Fruit fly (Drosophila melanogaster) whole organism, prepupa: Measurements from ENCODE around the gene spen.

Experiments used
- CG10631 ChIP-seq: fragments of 200-800 bp; sonication (Bioruptor generic); optimal IDR thresholded peaks from 2 replicates; lab custom pipeline; 2016; ENCODE audit warnings: missing biosample characterization, missing genetic modification characterization
- CG10669 ChIP-seq: fragments of 200-800 bp; sonication (Bioruptor generic); optimal IDR thresholded peaks from 3 replicates; lab custom pipeline; 2018; ENCODE audit warnings: missing biosample characterization, mild to moderate bottlenecking, missing genetic modification characterization, moderate library complexity
- CG11294 ChIP-seq: fragments of 200-800 bp; sonication (Bioruptor generic); IDR thresholded peaks from 2 replicates; pipeline ENCODE4 v1.3.6; 2022; ENCODE audit warnings: missing biosample characterization, missing genetic modification characterization
- CG11902 ChIP-seq: fragments of 200-800 bp; sonication (Bioruptor generic); optimal IDR thresholded peaks from 3 replicates; lab custom pipeline; 2016; ENCODE audit warnings: missing biosample characterization, missing genetic modification characterization
- CG16779 ChIP-seq: fragments of 200-800 bp; sonication (Bioruptor generic); optimal IDR thresholded peaks from 3 replicates; lab custom pipeline; 2017; ENCODE audit warnings: missing biosample characterization, mild to moderate bottlenecking, missing genetic modification characterization
- CG3032 ChIP-seq: fragments of 200-800 bp; optimal IDR thresholded peaks from 2 replicates; lab custom pipeline; 2019; ENCODE audit warnings: missing biosample characterization, mild to moderate bottlenecking, missing genetic modification characterization, moderate library complexity
- CG31627 ChIP-seq: fragments of 200-800 bp; sonication (Bioruptor generic); optimal IDR thresholded peaks from 3 replicates; lab custom pipeline; 2016; ENCODE audit warnings: missing biosample characterization, missing genetic modification characterization
- CG6808 ChIP-seq: fragments of 200-800 bp; sonication (Bioruptor generic); optimal IDR thresholded peaks from 3 replicates; lab custom pipeline; 2017; ENCODE audit warnings: missing biosample characterization, missing genetic modification characterization, mild to moderate bottlenecking, moderate library complexity, missing genetic modification reagents
- CG7368 ChIP-seq: fragments of 200-800 bp; sonication (Bioruptor generic); optimal IDR thresholded peaks from 3 replicates; lab custom pipeline; 2016; ENCODE audit warnings: missing biosample characterization, missing genetic modification characterization
- CG8632 ChIP-seq: fragments of 200-800 bp; sonication (Bioruptor generic); optimal IDR thresholded peaks from 3 replicates; lab custom pipeline; 2016; ENCODE audit warnings: missing biosample characterization, missing genetic modification characterization
- CG9139 ChIP-seq: fragments of 200-800 bp; sonication (Bioruptor generic); optimal IDR thresholded peaks from 3 replicates; lab custom pipeline; 2017; ENCODE audit warnings: missing biosample characterization, mild to moderate bottlenecking, missing genetic modification characterization
- Eip78C ChIP-seq: fragments of 200-800 bp; sonication (Bioruptor generic); peaks from one replicate; lab custom pipeline; 2016; ENCODE audit warnings: missing biosample characterization, missing genetic modification characterization
- net ChIP-seq: fragments of 200-800 bp; sonication (Bioruptor generic); optimal IDR thresholded peaks from 3 replicates; lab custom pipeline; 2016; ENCODE audit warnings: missing biosample characterization, missing genetic modification characterization
- pdm3 ChIP-seq: fragments of 200-800 bp; sonication (Bioruptor generic); optimal IDR thresholded peaks from 3 replicates; lab custom pipeline; 2016; ENCODE audit warnings: missing biosample characterization, missing genetic modification characterization

DNA sequence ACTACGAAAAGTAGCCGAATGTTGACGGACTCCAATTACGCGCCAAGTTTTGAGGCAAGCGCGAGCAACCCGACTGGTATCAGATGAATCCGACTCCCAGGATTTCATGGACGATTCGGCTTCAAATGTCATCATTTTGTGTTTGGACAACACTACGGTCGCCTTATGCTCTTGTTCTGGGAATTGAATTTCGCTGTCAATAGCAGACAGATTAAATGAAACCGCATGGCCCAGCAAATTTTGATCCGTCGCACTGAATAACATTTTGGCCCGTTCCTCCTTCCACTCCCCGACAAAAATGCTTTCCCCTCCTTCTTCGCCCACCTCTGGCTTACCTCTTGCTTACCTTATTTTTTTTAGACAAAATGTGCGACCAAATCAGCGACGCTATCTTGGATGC is 48.8 kb upstream of the spen start:
- TF ChIP-seq net (GFP tag; lab: Kevin White, UChicago) (no peak), CG9139 (no peak), CG3032 (no peak), pdm3 (GFP tag; lab: Kevin White, UChicago) (no peak), CG10631 (GFP tag; lab: Kevin White, UChicago) (no peak), CG8632 (GFP tag; lab: Kevin White, UChicago) (no peak), CG11294 (GFP tag; lab: Robert Waterston, UW) (no peak), CG7368 (GFP tag; lab: Kevin White, UChicago) (no peak), CG16779 (tag; lab: Kevin White, UChicago) (no peak), CG11902 (no peak), CG6808 (GFP tag; lab: Kevin White, UChicago) (no peak), CG31627 (GFP tag; lab: Kevin White, UChicago) (no peak), CG10669 (GFP tag; lab: Kevin White, UChicago) (no peak), Eip78C (GFP tag; lab: Kevin White, UChicago) (no peak)
